Fruit fly (Drosophila melanogaster): Measurements from ENCODE around the gene CG42245.

- TF ChIP-seq Sin3A (optimal IDR thresholded peaks at IDR 0.05), result no peak
- TF ChIP-seq psq (optimal IDR thresholded peaks at IDR 0.05), result no peak
- TF ChIP-seq h (optimal IDR thresholded peaks at IDR 0.05), result no peak
- no peak for TF ChIP-seq Myc (optimal IDR thresholded peaks at IDR 0.05)
These were observed 17.3 kb upstream of the CG42245 start for dm6 chr3L:2614222-2614621.

Data from Kc167 (cell line).